Fruit fly (Drosophila melanogaster) whole organism, embryonic: ENCODE measurements around the gene Yp1.

Experiments used
- Abd-B ChIP-seq: fragments of 200-800 bp; sonication (Bioruptor generic); optimal IDR thresholded peaks from 2 replicates; lab custom pipeline; 2018; ENCODE audit warnings: missing biosample characterization, mild to moderate bottlenecking, missing genetic modification characterization, moderate library complexity
- CG1024 ChIP-seq: fragments of 200-800 bp; sonication (Bioruptor generic); IDR thresholded peaks from 2 replicates; pipeline ENCODE4 v1.3.6; 2022; ENCODE audit warnings: missing biosample characterization, missing genetic modification characterization
- CG10565 ChIP-seq: fragments of 200-800 bp; sonication (Bioruptor generic); optimal IDR thresholded peaks from 3 replicates; lab custom pipeline; 2016; ENCODE audit warnings: missing biosample characterization, mild to moderate bottlenecking, missing genetic modification characterization
- CG11398 ChIP-seq: fragments of 200-800 bp; sonication (Bioruptor generic); optimal IDR thresholded peaks from 2 replicates; lab custom pipeline; 2016; ENCODE audit warnings: missing biosample characterization, missing genetic modification characterization
- CG12744 ChIP-seq: fragments of 200-800 bp; sonication (Bioruptor generic); optimal IDR thresholded peaks from 2 replicates; lab custom pipeline; 2016; ENCODE audit warnings: missing biosample characterization, missing genetic modification characterization
- CG12769 ChIP-seq: fragments of 200-800 bp; sonication (Bioruptor generic); optimal IDR thresholded peaks from 2 replicates; lab custom pipeline; 2019; ENCODE audit warnings: missing biosample characterization, mild to moderate bottlenecking, missing genetic modification characterization, moderate library complexity
- CG14667 ChIP-seq: fragments of 200-800 bp; sonication (Bioruptor generic); IDR thresholded peaks from 2 replicates; pipeline ENCODE4 v1.3.6; 2022; ENCODE audit warnings: missing biosample characterization, missing genetic modification characterization
- CG14965 ChIP-seq: fragments of 200-800 bp; sonication (Bioruptor generic); optimal IDR thresholded peaks from 2 replicates; lab custom pipeline; 2016; ENCODE audit warnings: missing biosample characterization, missing genetic modification characterization, borderline replicate concordance
- CG15479 ChIP-seq: fragments of 200-800 bp; sonication (Bioruptor generic); optimal IDR thresholded peaks from 3 replicates; lab custom pipeline; 2019; ENCODE audit warnings: missing biosample characterization, mild to moderate bottlenecking, missing genetic modification characterization, moderate library complexity
- CG15601 ChIP-seq: fragments of 200-800 bp; sonication (Bioruptor generic); optimal IDR thresholded peaks from 3 replicates; lab custom pipeline; 2019; ENCODE audit warnings: missing biosample characterization, mild to moderate bottlenecking, missing genetic modification characterization, moderate library complexity
- CG1647 ChIP-seq: fragments of 200-800 bp; sonication (Bioruptor generic); optimal IDR thresholded peaks from 3 replicates; lab custom pipeline; 2016; ENCODE audit warnings: missing biosample characterization, missing genetic modification characterization
- CG6765 ChIP-seq: fragments of 200-800 bp; sonication (Bioruptor generic); optimal IDR thresholded peaks from 3 replicates; lab custom pipeline; 2017; ENCODE audit warnings: missing biosample characterization, mild to moderate bottlenecking, missing genetic modification characterization
- CG7372 ChIP-seq: fragments of 200-800 bp; sonication (Bioruptor generic); IDR thresholded peaks from 2 replicates; pipeline ENCODE4 v1.3.6; 2022; ENCODE audit warnings: missing biosample characterization, missing genetic modification characterization
- CG7987 ChIP-seq: fragments of 200-800 bp; sonication (Bioruptor generic); optimal IDR thresholded peaks from 2 replicates; lab custom pipeline; 2018; ENCODE audit warnings: missing biosample characterization, mild to moderate bottlenecking, missing genetic modification characterization, moderate library complexity
- CHES-1-like ChIP-seq: fragments of 200-800 bp; sonication (Bioruptor generic); optimal IDR thresholded peaks from 2 replicates; lab custom pipeline; 2016; ENCODE audit warnings: missing biosample characterization, missing genetic modification characterization
- Doc3 ChIP-seq: fragments of 200-800 bp; sonication (Bioruptor generic); IDR thresholded peaks from 3 replicates; pipeline ENCODE4 v1.3.6; 2022; ENCODE audit warnings: missing biosample characterization, missing genetic modification characterization; ENCODE audit not compliant: partially characterized antibody
- Fer3 ChIP-seq: fragments of 200-800 bp; sonication (Bioruptor generic); optimal IDR thresholded peaks from 2 replicates; lab custom pipeline; 2018; ENCODE audit warnings: missing biosample characterization, mild to moderate bottlenecking, missing genetic modification characterization, moderate library complexity
- Hmr ChIP-seq: fragments of 200-800 bp; sonication (Bioruptor generic); optimal IDR thresholded peaks from 3 replicates; lab custom pipeline; 2017; ENCODE audit warnings: mild to moderate bottlenecking, missing biosample characterization, missing genetic modification reagents, missing genetic modification characterization
- Hmx ChIP-seq: fragments of 200-800 bp; sonication (Bioruptor generic); optimal IDR thresholded peaks from 2 replicates; lab custom pipeline; 2016; ENCODE audit warnings: missing biosample characterization, missing genetic modification characterization
- MESR4 ChIP-seq: fragments of 200-800 bp; sonication (Bioruptor generic); optimal IDR thresholded peaks from 2 replicates; lab custom pipeline; 2018; ENCODE audit warnings: missing biosample characterization, mild to moderate bottlenecking, missing genetic modification characterization, moderate library complexity
- NC2α ChIP-seq: fragments of 200-800 bp; sonication (Bioruptor generic); optimal IDR thresholded peaks from 2 replicates; lab custom pipeline; 2016; ENCODE audit warnings: missing biosample characterization, missing genetic modification characterization
- Nf-YB ChIP-seq: fragments of 200-800 bp; sonication (Bioruptor generic); optimal IDR thresholded peaks from 3 replicates; lab custom pipeline; 2019; ENCODE audit warnings: missing biosample characterization, mild to moderate bottlenecking, missing genetic modification characterization, moderate library complexity
- Rfx ChIP-seq: fragments of 200-800 bp; sonication (Bioruptor generic); IDR thresholded peaks from 2 replicates; pipeline ENCODE4 v1.3.6; 2022; ENCODE audit warnings: missing biosample characterization, missing genetic modification characterization
- Tbp ChIP-seq: fragments of >200 bp; optimal IDR thresholded peaks from 2 replicates; lab custom pipeline; 2018; ENCODE audit warnings: missing biosample characterization, missing genetic modification characterization
- Vsx1 ChIP-seq: fragments of 200-800 bp; sonication (Bioruptor generic); optimal IDR thresholded peaks from 2 replicates; lab custom pipeline; 2017; ENCODE audit warnings: missing biosample characterization, mild to moderate bottlenecking, missing genetic modification characterization, missing genetic modification reagents
- amos ChIP-seq: fragments of 200-800 bp; sonication (Bioruptor generic); IDR thresholded peaks from 2 replicates; pipeline ENCODE4 v1.3.6; 2022; ENCODE audit warnings: missing biosample characterization, missing genetic modification characterization; ENCODE audit not compliant: partially characterized antibody
- ara ChIP-seq: fragments of 200-800 bp; sonication (Bioruptor generic); IDR thresholded peaks from 2 replicates; pipeline ENCODE4 v1.3.6; 2022; ENCODE audit warnings: missing biosample characterization, missing genetic modification characterization
- ase ChIP-seq: fragments of 200-800 bp; sonication (Bioruptor generic); IDR thresholded peaks from 3 replicates; pipeline ENCODE4 v1.3.6; 2022; ENCODE audit warnings: missing biosample characterization, missing genetic modification characterization
- da ChIP-seq: fragments of 200-800 bp; sonication (Bioruptor generic); optimal IDR thresholded peaks from 2 replicates; lab custom pipeline; 2016; ENCODE audit warnings: missing biosample characterization, missing genetic modification characterization
- dati ChIP-seq: fragments of 200-800 bp; sonication (Bioruptor generic); IDR thresholded peaks from 2 replicates; pipeline ENCODE4 v1.3.6; 2022; ENCODE audit warnings: missing biosample characterization, missing genetic modification characterization
- esg ChIP-seq: fragments of 200-800 bp; sonication (Bioruptor generic); conservative IDR thresholded peaks from 2 replicates; pipeline ENCODE4 v1.3.6; 2022; ENCODE audit warnings: missing biosample characterization, missing genetic modification characterization
- exex ChIP-seq: fragments of 200-800 bp; sonication (Bioruptor generic); optimal IDR thresholded peaks from 4 replicates; lab custom pipeline; 2018; ENCODE audit warnings: missing biosample characterization, mild to moderate bottlenecking, missing genetic modification characterization, moderate library complexity
- fru ChIP-seq: fragments of >200 bp; optimal IDR thresholded peaks from 2 replicates; lab custom pipeline; 2017
- gfzf ChIP-seq: fragments of 200-800 bp; sonication (Bioruptor generic); optimal IDR thresholded peaks from 2 replicates; lab custom pipeline; 2016; ENCODE audit warnings: missing biosample characterization, mild to moderate bottlenecking, missing genetic modification characterization, moderate library complexity
- gro ChIP-seq: fragments of 200-800 bp; sonication (Bioruptor generic); optimal IDR thresholded peaks from 2 replicates; lab custom pipeline; 2016; ENCODE audit warnings: missing biosample characterization, missing genetic modification characterization
- gsb ChIP-seq: fragments of 200-800 bp; sonication (Bioruptor generic); IDR thresholded peaks from 2 replicates; pipeline ENCODE4 v1.3.6; 2022; ENCODE audit warnings: missing biosample characterization, missing genetic modification characterization
- her ChIP-seq: fragments of 200-800 bp; sonication (Bioruptor generic); optimal IDR thresholded peaks from 2 replicates; lab custom pipeline; 2016; ENCODE audit warnings: missing biosample characterization, missing genetic modification characterization
- inv ChIP-seq: fragments of 200-800 bp; sonication (Bioruptor generic); IDR thresholded peaks from 2 replicates; pipeline ENCODE4 v1.3.6; 2022; ENCODE audit warnings: missing biosample characterization, missing genetic modification characterization; ENCODE audit not compliant: partially characterized antibody
- lbe ChIP-seq: fragments of 200-800 bp; sonication (Bioruptor generic); optimal IDR thresholded peaks from 2 replicates; lab custom pipeline; 2016; ENCODE audit warnings: missing biosample characterization, mild to moderate bottlenecking, missing genetic modification characterization
- lov ChIP-seq, 2 experiments: fragments of 200-800 bp in 1 of 2; fragments of >200 bp in 1 of 2; sonication (Bioruptor generic) in 1 of 2; IDR thresholded peaks in 1 of 2; optimal IDR thresholded peaks in 1 of 2; 2 replicates in 1 of 2; 3 replicates in 1 of 2; pipeline versions ENCODE4 v1.3.6 to Lab custom; 2017 to 2022; ENCODE audit warnings: missing biosample characterization in 1 of 2, missing genetic modification characterization in 1 of 2
- nau ChIP-seq: fragments of 200-800 bp; sonication (Bioruptor generic); optimal IDR thresholded peaks from 3 replicates; lab custom pipeline; 2017; ENCODE audit warnings: missing biosample characterization, mild to moderate bottlenecking, missing genetic modification characterization, missing genetic modification reagents
- org-1 ChIP-seq: fragments of 200-800 bp; sonication (Bioruptor generic); optimal IDR thresholded peaks from 2 replicates; lab custom pipeline; 2017; ENCODE audit warnings: missing biosample characterization, missing genetic modification characterization
- pros ChIP-seq: fragments of 200-800 bp; sonication (Bioruptor generic); optimal IDR thresholded peaks from 3 replicates; lab custom pipeline; 2019; ENCODE audit warnings: missing biosample characterization, mild to moderate bottlenecking, missing genetic modification characterization, moderate library complexity
- ranshi ChIP-seq: fragments of 200-800 bp; sonication (Bioruptor generic); IDR thresholded peaks from 2 replicates; pipeline ENCODE4 v1.3.6; 2022; ENCODE audit warnings: missing biosample characterization, missing genetic modification characterization
- schlank ChIP-seq: fragments of 200-800 bp; sonication (Bioruptor generic); optimal IDR thresholded peaks from 2 replicates; lab custom pipeline; 2018; ENCODE audit warnings: missing biosample characterization, mild to moderate bottlenecking, missing genetic modification characterization
- sim ChIP-seq: fragments of 200-800 bp; sonication (Bioruptor generic); IDR thresholded peaks from 2 replicates; pipeline ENCODE4 v1.3.6; 2022; ENCODE audit warnings: missing biosample characterization, missing genetic modification characterization
- sima ChIP-seq: fragments of 200-800 bp; sonication (Bioruptor generic); optimal IDR thresholded peaks from 2 replicates; lab custom pipeline; 2016; ENCODE audit warnings: missing biosample characterization, missing genetic modification characterization
- sna ChIP-seq: fragments of 200-800 bp; sonication (Bioruptor generic); IDR thresholded peaks from 2 replicates; pipeline ENCODE4 v1.3.6; 2022; ENCODE audit warnings: missing biosample characterization, missing genetic modification characterization; ENCODE audit not compliant: partially characterized antibody
- stwl ChIP-seq: fragments of 200-800 bp; sonication (Bioruptor generic); optimal IDR thresholded peaks from 3 replicates; lab custom pipeline; 2018; ENCODE audit warnings: missing biosample characterization, mild to moderate bottlenecking, missing genetic modification characterization, moderate library complexity

Yp1 gene

DNA sequence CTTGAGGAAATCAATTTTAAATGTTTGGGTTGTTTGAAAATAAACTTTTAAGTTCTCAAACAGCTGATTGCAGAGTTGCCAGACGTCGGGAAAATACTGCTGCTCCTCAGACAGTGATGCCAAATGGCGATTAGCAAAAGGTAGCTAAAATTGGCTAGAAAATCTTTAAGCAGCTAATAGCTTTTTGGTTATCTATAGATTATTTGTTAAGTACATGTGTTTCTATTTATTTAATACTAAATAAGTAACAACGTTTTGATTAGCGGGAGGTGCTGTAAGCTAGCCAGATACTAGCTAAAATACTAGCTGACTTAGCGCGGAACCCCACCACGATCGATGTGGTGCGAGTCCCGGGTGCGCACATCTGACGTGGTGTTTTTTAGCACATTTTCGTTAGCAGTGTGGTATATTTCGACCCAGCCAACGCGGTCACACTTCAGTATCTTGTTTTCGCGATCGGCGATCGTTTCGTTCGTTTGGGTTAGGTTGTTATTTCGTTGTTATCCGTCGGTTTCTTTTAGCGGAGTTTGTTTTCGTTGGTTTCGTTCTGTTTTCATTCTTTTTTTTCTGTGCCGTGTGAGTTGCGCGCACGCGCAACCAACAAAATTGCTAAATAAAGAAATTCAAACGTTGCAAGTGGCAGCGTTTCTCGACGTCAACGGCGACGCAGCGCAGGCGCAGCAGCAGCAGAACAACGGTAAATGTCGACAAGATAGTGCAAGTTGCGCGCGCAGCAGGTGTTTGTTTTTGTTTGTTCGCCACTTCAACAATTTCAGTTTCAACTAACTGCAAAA is 32.7 kb downstream of the Yp1 start, which contains the start of the genes Naxe and RhoU (continued):
- TF ChIP-seq gfzf (GFP tag; lab: Kevin White, UChicago) (peak; percentile 94), CG12744 (GFP tag; lab: Kevin White, UChicago) (no peak), NC2α (GFP tag; lab: Kevin White, UChicago) (no peak), inv (GFP tag; lab: Robert Waterston, UW) (no peak), org-1 (no peak), CG6765 (GFP tag; lab: Kevin White, UChicago) (no peak), dati (GFP tag; lab: Robert Waterston, UW) (no peak), CG11398 (GFP tag; lab: Kevin White, UChicago) (no peak), CG14667 (GFP tag; lab: Robert Waterston, UW) (no peak), schlank (tag; lab: Kevin White, UChicago) (no peak), CG14965 (GFP tag; lab: Kevin White, UChicago) (no peak), Nf-YB (GFP tag; lab: Kevin White, UChicago) (no peak), MESR4 (GFP tag; lab: Kevin White, UChicago) (no peak), CG12769 (tag; lab: Kevin White, UChicago) (no peak), CG15601 (tag; lab: Kevin White, UChicago) (no peak), sna (no peak), Hmx (GFP tag; lab: Kevin White, UChicago) (no peak), CG7372 (GFP tag; lab: Robert Waterston, UW) (no peak), Doc3 (GFP tag; lab: Robert Waterston, UW) (no peak), Tbp (GFP tag; lab: Kevin White, UChicago) (no peak), CG10565 (GFP tag; lab: Kevin White, UChicago) (no peak), lbe (no peak), CG7987 (no peak), pros (no peak), ara (GFP tag; lab: Robert Waterston, UW) (0 out of 2 replicates have a peak, but pooled peaks have one; percentile 30), Rfx (peak; percentile 68), stwl (tag; lab: Kevin White, UChicago) (peak; percentile 32), lov (optimal IDR thresholded peaks at IDR 0.05; lab: Kevin White, UChicago) (no peak), lov (GFP tag; IDR thresholded peaks at IDR 0.05; lab: Robert Waterston, UW) (no peak), sima (GFP tag; lab: Kevin White, UChicago) (no peak), nau (GFP tag; lab: Kevin White, UChicago) (no peak), da (GFP tag; lab: Kevin White, UChicago) (no peak), Abd-B (GFP tag; lab: Kevin White, UChicago) (peak; percentile 37), gro (no peak), CHES-1-like (GFP tag; lab: Kevin White, UChicago) (no peak), CG15479 (GFP tag; lab: Kevin White, UChicago) (peak; percentile 87), amos (GFP tag; lab: Robert Waterston, UW) (peak; percentile 46; the same call in 1 of the 2 replicates), ranshi (GFP tag; lab: Robert Waterston, UW) (no peak), CG1024 (GFP tag; lab: Robert Waterston, UW) (no peak), Hmr (no peak), exex (no peak), esg (GFP tag; lab: Robert Waterston, UW) (0 out of 2 replicates have a peak, but pooled peaks have one; percentile 18), gsb (no peak), Fer3 (tag; lab: Kevin White, UChicago) (no peak), sim (GFP tag; lab: Robert Waterston, UW) (no peak), fru (lab: Kevin White, UChicago) (no peak), ase (0 out of 3 replicates have a peak, but pooled peaks have one; percentile 17), her (no peak), Vsx1 (no peak), CG1647 (GFP tag; lab: Kevin White, UChicago) (no peak)
